Worm (Caenorhabditis elegans) whole organism, mixed stage, embryonic: ENCODE measurements around the gene idpc-6.

ENCODE experiments used
- M03D4.4 ChIP-seq: sonication (generic microtip); optimal IDR thresholded peaks from 2 replicates; lab custom pipeline; 2017; ENCODE audit warnings: mild to moderate bottlenecking, missing genetic modification characterization, missing compliant biosample characterization
- bed-3 ChIP-seq: fragments of 200-800 bp; sonication (Bioruptor generic); optimal IDR thresholded peaks from 3 replicates; lab custom pipeline; 2018; ENCODE audit warnings: mild to moderate bottlenecking, missing genetic modification characterization, moderate library complexity, missing compliant biosample characterization
- blmp-1 ChIP-seq: fragments of 150-350 bp; optimal IDR thresholded peaks from 2 replicates; lab custom pipeline; 2014; ENCODE audit warnings: missing biosample characterization, missing genetic modification characterization
- ceh-39 ChIP-seq: fragments of 150-350 bp; optimal IDR thresholded peaks from 2 replicates; lab custom pipeline; 2014; ENCODE audit warnings: missing biosample characterization, missing genetic modification characterization
- ceh-43 ChIP-seq: fragments of 200-800 bp; sonication (Bioruptor generic); optimal IDR thresholded peaks from 2 replicates; lab custom pipeline; 2018; ENCODE audit warnings: mild to moderate bottlenecking, missing genetic modification characterization, moderate library complexity, missing compliant biosample characterization
- ceh-83 ChIP-seq: fragments of 200-800 bp; sonication (Bioruptor generic); optimal IDR thresholded peaks from 2 replicates; lab custom pipeline; 2018; ENCODE audit warnings: mild to moderate bottlenecking, missing genetic modification characterization, missing compliant biosample characterization
- ces-1 ChIP-seq: fragments of 150-350 bp; optimal IDR thresholded peaks from 2 replicates; lab custom pipeline; 2014; ENCODE audit warnings: missing biosample characterization, missing genetic modification reagents, missing genetic modification characterization
- cnd-1 ChIP-seq: fragments of 200-800 bp; sonication (Bioruptor generic); optimal IDR thresholded peaks from 2 replicates; lab custom pipeline; 2018; ENCODE audit warnings: mild to moderate bottlenecking, missing genetic modification characterization, missing compliant biosample characterization
- drap-1 ChIP-seq: fragments of 200-800 bp; sonication (Bioruptor generic); optimal IDR thresholded peaks from 3 replicates; lab custom pipeline; 2018; ENCODE audit warnings: mild to moderate bottlenecking, missing genetic modification characterization, missing compliant biosample characterization
- elt-1 ChIP-seq: sonication (generic microtip); optimal IDR thresholded peaks from 2 replicates; lab custom pipeline; 2017; ENCODE audit warnings: missing genetic modification characterization, mild to moderate bottlenecking, missing compliant biosample characterization, antibody characterized with exemption, moderate library complexity, borderline replicate concordance; ENCODE audit not compliant: insufficient read depth
- elt-3 ChIP-seq: fragments of 150-350 bp; optimal IDR thresholded peaks from 2 replicates; lab custom pipeline; 2014; ENCODE audit warnings: missing biosample characterization, missing genetic modification characterization
- ham-2 ChIP-seq: fragments of 200-800 bp; sonication (Bioruptor generic); optimal IDR thresholded peaks from 2 replicates; lab custom pipeline; 2018; ENCODE audit warnings: mild to moderate bottlenecking, missing genetic modification characterization, missing compliant biosample characterization
- hlh-1 ChIP-seq: fragments of 150-350 bp; optimal IDR thresholded peaks from 2 replicates; lab custom pipeline; 2014; ENCODE audit warnings: missing biosample characterization, missing genetic modification reagents, missing genetic modification characterization
- lin-13 ChIP-seq: fragments of 150-350 bp; optimal IDR thresholded peaks from 2 replicates; lab custom pipeline; 2014; ENCODE audit warnings: missing biosample characterization, missing genetic modification characterization
- lin-32 ChIP-seq: fragments of 200-800 bp; sonication (Bioruptor generic); optimal IDR thresholded peaks from 2 replicates; lab custom pipeline; 2018; ENCODE audit warnings: mild to moderate bottlenecking, missing genetic modification characterization, missing compliant biosample characterization
- lsy-2 ChIP-seq: fragments of 150-350 bp; optimal IDR thresholded peaks from 2 replicates; lab custom pipeline; 2014; ENCODE audit warnings: missing biosample characterization, missing genetic modification characterization
- mab-5 ChIP-seq: fragments of 150-350 bp; optimal IDR thresholded peaks from 2 replicates; lab custom pipeline; 2014; ENCODE audit warnings: missing biosample characterization, missing genetic modification characterization
- mep-1 ChIP-seq: fragments of 150-350 bp; optimal IDR thresholded peaks from 2 replicates; lab custom pipeline; 2017; ENCODE audit warnings: missing biosample characterization, missing genetic modification reagents, missing genetic modification characterization, inconsistent platforms
- mls-2 ChIP-seq: sonication (generic microtip); optimal IDR thresholded peaks from 2 replicates; lab custom pipeline; 2016; ENCODE audit warnings: mild to moderate bottlenecking, missing genetic modification characterization, moderate library complexity, missing compliant biosample characterization
- nhr-12 ChIP-seq: fragments of 150-350 bp; optimal IDR thresholded peaks from 2 replicates; lab custom pipeline; 2014; ENCODE audit warnings: missing biosample characterization, missing genetic modification characterization
- nhr-2 ChIP-seq: fragments of 150-350 bp; optimal IDR thresholded peaks from 2 replicates; lab custom pipeline; 2014; ENCODE audit warnings: missing biosample characterization, missing genetic modification characterization
- nhr-28 ChIP-seq: fragments of 150-350 bp; optimal IDR thresholded peaks from 2 replicates; lab custom pipeline; 2014; ENCODE audit warnings: missing biosample characterization, missing genetic modification characterization
- nhr-76 ChIP-seq: sonication (generic microtip); optimal IDR thresholded peaks from 2 replicates; lab custom pipeline; 2017; ENCODE audit warnings: missing biosample characterization, missing genetic modification characterization
- pha-4 ChIP-seq: fragments of 150-350 bp; optimal IDR thresholded peaks from 2 replicates; lab custom pipeline; 2018; ENCODE audit warnings: missing biosample characterization, missing genetic modification reagents, missing genetic modification characterization
- sem-2 ChIP-seq: fragments of 200-800 bp; sonication (Bioruptor generic); optimal IDR thresholded peaks from 2 replicates; lab custom pipeline; 2018; ENCODE audit warnings: mild to moderate bottlenecking, missing genetic modification characterization, missing compliant biosample characterization
- snpc-4 ChIP-seq: fragments of 150-350 bp; optimal IDR thresholded peaks from 2 replicates; lab custom pipeline; 2014; ENCODE audit warnings: missing biosample characterization, missing genetic modification characterization
- tbx-8 ChIP-seq: fragments of 200-800 bp; sonication (Bioruptor generic); optimal IDR thresholded peaks from 2 replicates; lab custom pipeline; 2018; ENCODE audit warnings: mild to moderate bottlenecking, missing genetic modification characterization, moderate library complexity, missing compliant biosample characterization
- unc-120 ChIP-seq: sonication (generic microtip); optimal IDR thresholded peaks from 2 replicates; lab custom pipeline; 2017; ENCODE audit warnings: missing genetic modification characterization, missing compliant biosample characterization; ENCODE audit not compliant: poor library complexity, severe bottlenecking
- unc-39 ChIP-seq: fragments of 150-350 bp; optimal IDR thresholded peaks from 2 replicates; lab custom pipeline; 2014; ENCODE audit warnings: missing biosample characterization, missing genetic modification characterization
- unc-62 ChIP-seq: fragments of 150-350 bp; optimal IDR thresholded peaks from 2 replicates; lab custom pipeline; 2014; ENCODE audit warnings: missing biosample characterization, missing genetic modification reagents, missing genetic modification characterization
- zip-8 ChIP-seq: fragments of 150-350 bp; optimal IDR thresholded peaks from 2 replicates; lab custom pipeline; 2014; ENCODE audit warnings: missing biosample characterization, missing genetic modification characterization

idpc-6 gene

ce11 chrV:9654154-9654805 is 34.3 kb downstream of the idpc-6 start, which contains the start of gene cyp-29A4:
cyp-29A4 (plus strand) TSS chrV:9654755.
- no peak for TF ChIP-seq ceh-39 (tag; lab: Kevin White, UChicago)
- no peak for TF ChIP-seq cnd-1 (tag; lab: Kevin White, UChicago)
- TF ChIP-seq ces-1 (GFP tag; lab: Kevin White, UChicago) = no peak
- TF ChIP-seq mls-2 = no peak
- no peak for TF ChIP-seq lin-13 (tag; lab: Kevin White, UChicago)
- TF ChIP-seq pha-4 = no peak

- no peak for TF ChIP-seq nhr-12 (tag; lab: Kevin White, UChicago)
- no peak for TF ChIP-seq mab-5 (tag; lab: Kevin White, UChicago)
- no peak for TF ChIP-seq zip-8 (tag; lab: Kevin White, UChicago)
- no peak for TF ChIP-seq tbx-8 (GFP tag; lab: Kevin White, UChicago)
- TF ChIP-seq M03D4.4 (tag; lab: Kevin White, UChicago) = no peak
- no peak for TF ChIP-seq snpc-4 (tag; lab: Kevin White, UChicago)
- no peak for TF ChIP-seq lin-13 (tag; lab: Kevin White, UChicago)
- no peak for TF ChIP-seq pha-4
- TF ChIP-seq nhr-2 = no peak
- TF ChIP-seq cnd-1 (tag; lab: Kevin White, UChicago) = no peak
These were observed 41.6 kb downstream of the idpc-6 start, which contains the start of gene pitr-4 for ce11 chrV:9661514-9661913. pitr-4 (minus strand) TSS chrV:9661614.

ce11 chrV:9663948-9664347 is 44.0 kb downstream of the idpc-6 start:
- TF ChIP-seq ces-1 (GFP tag; lab: Kevin White, UChicago) (peak; percentile 76), unc-120 (tag; lab: Kevin White, UChicago) (no peak), nhr-28 (tag; lab: Kevin White, UChicago) (no peak), lin-32 (GFP tag; lab: Kevin White, UChicago) (peak; percentile 8), ceh-43 (GFP tag; lab: Kevin White, UChicago) (no peak), cnd-1 (tag; lab: Kevin White, UChicago) (peak; percentile 85), bed-3 (GFP tag; lab: Kevin White, UChicago) (no peak), ham-2 (no peak), unc-62 (GFP tag; lab: Kevin White, UChicago) (no peak), sem-2 (GFP tag; lab: Kevin White, UChicago) (no peak), mls-2 (no peak), snpc-4 (tag; lab: Kevin White, UChicago) (no peak), nhr-12 (tag; lab: Kevin White, UChicago) (no peak), zip-8 (tag; lab: Kevin White, UChicago) (no peak)

- TF ChIP-seq drap-1 (GFP tag; lab: Kevin White, UChicago) (no peak), elt-3 (tag; lab: Kevin White, UChicago) (no peak), lin-32 (GFP tag; lab: Kevin White, UChicago) (no peak), snpc-4 (tag; lab: Kevin White, UChicago) (no peak), nhr-12 (tag; lab: Kevin White, UChicago) (no peak), nhr-76 (tag; lab: Kevin White, UChicago) (no peak), blmp-1 (tag; lab: Kevin White, UChicago) (no peak), lsy-2 (tag; lab: Kevin White, UChicago) (peak; percentile 10), elt-1 (tag; lab: Kevin White, UChicago) (no peak), unc-62 (GFP tag; lab: Kevin White, UChicago) (no peak), cnd-1 (tag; lab: Kevin White, UChicago) (no peak), hlh-1 (tag; lab: Kevin White, UChicago) (no peak), ces-1 (GFP tag; lab: Kevin White, UChicago) (peak; percentile 65), bed-3 (GFP tag; lab: Kevin White, UChicago) (no peak), mab-5 (tag; lab: Kevin White, UChicago) (no peak), mep-1 (peak; percentile 32), unc-39 (tag; lab: Kevin White, UChicago) (peak; percentile 38)
These were observed 44.7 kb downstream of the idpc-6 start for ce11 chrV:9664620-9665019.

- no peak for TF ChIP-seq ceh-83
- no peak for TF ChIP-seq lin-13 (tag; lab: Kevin White, UChicago)
- no peak for TF ChIP-seq mls-2
- TF ChIP-seq elt-3 (tag; lab: Kevin White, UChicago) = no peak
- no peak for TF ChIP-seq lin-32 (GFP tag; lab: Kevin White, UChicago)
- peak; percentile 62 for TF ChIP-seq ces-1 (GFP tag; lab: Kevin White, UChicago)
- TF ChIP-seq unc-120 (tag; lab: Kevin White, UChicago) = no peak
These were observed 46.4 kb downstream of the idpc-6 start, which contains the start of gene ZK287.1 for ce11 chrV:9666394-9666793. ZK287.1 (plus strand) TSS chrV:9666694.
